Worm (Caenorhabditis elegans): ENCODE data around the gene Y62F5A.10.
"Not testable (repeated sequence)": the region's sequence is repeated elsewhere in the genome, so short reads cannot be mapped to it uniquely, and the experiment has no call there.

The Y62F5A.10 gene

DNA sequence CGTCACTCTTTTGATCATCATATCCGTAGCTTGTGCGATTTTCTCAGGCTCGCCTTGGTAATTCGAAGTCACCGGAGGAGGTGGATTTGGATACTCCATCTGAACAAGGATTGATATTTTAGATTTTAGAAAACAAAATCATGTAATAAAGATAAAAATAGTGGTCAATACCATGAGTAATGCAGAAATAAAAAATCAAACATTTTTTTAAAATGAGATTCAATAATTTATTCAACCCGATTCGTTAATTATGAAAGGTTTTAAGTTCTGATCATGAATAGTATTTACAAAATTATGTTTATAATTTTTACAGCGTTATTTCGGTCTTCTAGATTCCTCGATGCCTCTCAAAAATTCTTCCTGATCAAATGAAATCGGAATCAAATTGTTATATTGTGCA is 12.3 kb downstream of the Y62F5A.10 start, which contains the start of gene mdt-8:
Gene mdt-8, minus strand, starts transcription at position 101 of the 400 bp plus-strand sequence.
- TF ChIP-seq mdl-1 (tag; optimal IDR thresholded peaks at IDR 0.05): no peak

DNA sequence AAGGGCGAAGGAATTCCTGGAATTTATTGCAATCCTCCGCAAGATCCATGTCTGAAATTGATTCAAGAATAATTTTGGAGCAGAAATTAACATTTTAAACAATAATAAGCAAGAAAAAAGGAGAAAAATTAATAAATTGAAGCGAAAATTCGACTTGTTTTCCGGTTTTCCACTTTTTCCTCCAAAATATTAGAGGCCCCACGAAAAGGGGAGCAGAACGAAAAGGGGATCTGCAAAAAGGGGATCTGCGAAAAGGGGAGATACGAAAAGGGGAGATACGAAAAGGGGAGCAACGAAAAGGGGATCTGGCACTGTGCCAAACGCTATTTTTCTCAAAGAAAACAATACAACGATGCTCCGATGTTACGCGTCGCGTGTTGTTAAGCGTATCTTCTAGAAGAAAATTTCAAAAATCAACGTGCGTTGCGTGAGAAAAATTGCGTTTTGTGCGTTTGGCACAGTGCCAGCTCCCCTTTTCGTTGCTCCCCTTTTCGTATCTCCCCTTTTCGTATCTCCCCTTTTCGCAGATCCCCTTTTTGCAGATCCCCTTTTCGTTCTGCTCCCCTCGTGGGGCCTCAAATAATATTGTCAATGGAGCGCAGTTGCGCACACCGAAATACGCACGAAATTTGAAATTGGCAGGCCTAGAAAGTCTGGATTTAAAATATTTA is 13.2 kb downstream of the Y62F5A.10 start, which contains the start of gene Y62F5A.12:
Gene Y62F5A.12, minus strand, starts transcription at position 51 of the 671 bp plus-strand sequence.
- TF ChIP-seq hlh-11 (tag; optimal IDR thresholded peaks at IDR 0.05): peak; percentile 65
- peak; percentile 99 for TF ChIP-seq ceh-44 (GFP tag; IDR thresholded peaks at IDR 0.05)
- TF ChIP-seq madf-9 (GFP tag; conservative IDR thresholded peaks at IDR 0.05): peak; percentile 96
- TF ChIP-seq duxl-1 (tag; optimal IDR thresholded peaks at IDR 0.05; ENCODE audit: poor library complexity): peak; percentile 70
- peak; percentile 66 for TF ChIP-seq nhr-102 (tag; optimal IDR thresholded peaks at IDR 0.05)
- TF ChIP-seq mxl-3 (GFP tag; optimal IDR thresholded peaks at IDR 0.05): peak; percentile 86
- TF ChIP-seq pha-4 (GFP tag; IDR thresholded peaks at IDR 0.05): peak; percentile 96
- not testable (repeated sequence) for TF ChIP-seq pha-4 (tag; optimal IDR thresholded peaks at IDR 0.05)
- TF ChIP-seq madf-5 (GFP tag; IDR thresholded peaks at IDR 0.05): peak; percentile 91 to 97
- TF ChIP-seq T26A8.4 (GFP tag; IDR thresholded peaks at IDR 0.05): peak; percentile 78
- peak; percentile 79 for TF ChIP-seq F37D6.2 (tag; optimal IDR thresholded peaks at IDR 0.05)
- peak; percentile 88; the same call in 1 of the 2 replicates for TF ChIP-seq tag-97 (GFP tag; IDR thresholded peaks at IDR 0.05)
- TF ChIP-seq lin-38 (GFP tag; IDR thresholded peaks at IDR 0.05): peak; percentile 100
- TF ChIP-seq dmd-9 (GFP tag; IDR thresholded peaks at IDR 0.05): peak; percentile 98
- TF ChIP-seq hlh-30 (tag; optimal IDR thresholded peaks at IDR 0.05; ENCODE audit: insufficient read depth): peak; percentile 67
- TF ChIP-seq arid-1 (GFP tag; conservative IDR thresholded peaks at IDR 0.05): peak; percentile 93
- peak; percentile 93 for TF ChIP-seq Y48G9A.11 (GFP tag; IDR thresholded peaks at IDR 0.05)
- 0 out of 2 replicates have a peak, but pooled peaks have one; percentile 80 for TF ChIP-seq Y75B8A.6 (GFP tag; IDR thresholded peaks at IDR 0.05)
- peak; percentile 32 to 38 for TF ChIP-seq mdl-1 (tag; optimal IDR thresholded peaks at IDR 0.05)
- TF ChIP-seq lir-3 (tag; optimal IDR thresholded peaks at IDR 0.05): peak; percentile 44
- peak; percentile 93 for TF ChIP-seq D1046.2 (GFP tag; IDR thresholded peaks at IDR 0.05)
- peak; percentile 99 for TF ChIP-seq mes-2 (tag; optimal IDR thresholded peaks at IDR 0.05; ENCODE audit: poor library complexity, severe bottlenecking)
- peak; percentile 67 for TF ChIP-seq set-16 (GFP tag; IDR thresholded peaks at IDR 0.05)
- TF ChIP-seq ces-1 (GFP tag; optimal IDR thresholded peaks at IDR 0.05): peak; percentile 27
- peak; percentile 82 for TF ChIP-seq lim-7 (GFP tag; IDR thresholded peaks at IDR 0.05)
- peak; percentile 70; the same call in 1 of the 2 replicates for TF ChIP-seq Y105C5A.15 (GFP tag; IDR thresholded peaks at IDR 0.05)
- TF ChIP-seq lin-29 (GFP tag; IDR thresholded peaks at IDR 0.05): peak; percentile 55; the same call in 1 of the 2 replicates
- peak; percentile 88 for TF ChIP-seq dmd-6 (GFP tag; IDR thresholded peaks at IDR 0.05)
- TF ChIP-seq lin-13 (GFP tag; optimal IDR thresholded peaks at IDR 0.05): peak; percentile 69
- TF ChIP-seq fkh-10 (GFP tag; optimal IDR thresholded peaks at IDR 0.05): peak; percentile 51
- TF ChIP-seq mxl-2 (GFP tag; conservative IDR thresholded peaks at IDR 0.05): peak; percentile 80
- TF ChIP-seq lsy-2 (tag; optimal IDR thresholded peaks at IDR 0.05): peak; percentile 71 to 82
- peak; percentile 94; the same call in 1 of the 2 replicates for TF ChIP-seq nhr-42 (GFP tag; IDR thresholded peaks at IDR 0.05)
- TF ChIP-seq mep-1 (tag; optimal IDR thresholded peaks at IDR 0.05): peak; percentile 85
- peak; percentile 96 for TF ChIP-seq vab-7 (GFP tag; IDR thresholded peaks at IDR 0.05)
- peak; percentile 84 for TF ChIP-seq unc-130 (GFP tag; optimal IDR thresholded peaks at IDR 0.05)
- peak; percentile 95 for TF ChIP-seq ceh-20 (GFP tag; IDR thresholded peaks at IDR 0.05)
- peak; percentile 95 for TF ChIP-seq tra-1 (GFP tag; IDR thresholded peaks at IDR 0.05)
- peak; percentile 93 for TF ChIP-seq egl-43 (GFP tag; IDR thresholded peaks at IDR 0.05)
- TF ChIP-seq snpc-1.2 (GFP tag; IDR thresholded peaks at IDR 0.05): peak; percentile 82
- peak; percentile 39 for TF ChIP-seq lin-15B (tag; optimal IDR thresholded peaks at IDR 0.05)
- peak; percentile 59 for TF ChIP-seq dve-1 (tag; optimal IDR thresholded peaks at IDR 0.05; ENCODE audit: insufficient read depth)
- TF ChIP-seq F49E8.2 (tag; optimal IDR thresholded peaks at IDR 0.05; ENCODE audit: borderline replicate concordance): peak; percentile 27
- TF ChIP-seq mdt-29 (GFP tag; IDR thresholded peaks at IDR 0.05): peak; percentile 85
- TF ChIP-seq php-3 (GFP tag; IDR thresholded peaks at IDR 0.05): peak; percentile 77
- peak; percentile 50 for TF ChIP-seq zfp-2 (tag; optimal IDR thresholded peaks at IDR 0.05)
